Worm (Caenorhabditis elegans) whole organism, L4/young adult: ENCODE data around the gene srg-64.

ENCODE experiments used
- dao-5 ChIP-seq: sonication (generic microtip); optimal IDR thresholded peaks from 2 replicates; lab custom pipeline; 2016; ENCODE audit warnings: missing genotype, missing genetic modification characterization, moderate library complexity, missing compliant biosample characterization
- him-1 ChIP-seq: sonication (generic microtip); optimal IDR thresholded peaks from 2 replicates; lab custom pipeline; 2016; ENCODE audit warnings: missing genotype, missing genetic modification reagents, missing genetic modification characterization, missing compliant biosample characterization

DNA sequence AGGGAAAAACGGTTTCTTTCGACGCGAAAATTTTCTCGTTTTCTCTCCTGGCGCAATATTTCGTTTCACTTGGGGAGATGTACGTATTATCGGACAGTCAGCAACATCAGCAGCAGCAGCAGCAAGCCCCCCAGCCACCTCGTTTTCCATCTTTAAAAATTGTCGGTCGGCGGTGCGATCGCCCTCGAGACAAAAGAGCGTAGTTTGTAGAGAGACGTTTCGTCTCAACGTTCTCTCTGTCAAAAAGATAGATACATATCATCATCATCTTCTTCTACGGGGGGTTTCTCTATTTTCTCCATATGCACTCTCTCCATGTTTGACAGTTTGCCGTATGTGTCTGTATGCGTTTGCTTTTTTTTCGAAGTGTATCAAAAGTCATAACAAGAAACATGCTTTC is 30.8 kb downstream of the srg-64 start:
- no peak for TF ChIP-seq dao-5 (tag; lab: Kevin White, UChicago)
- no peak for TF ChIP-seq him-1
